Fruit fly (Drosophila melanogaster) whole organism, prepupa: ENCODE results near the gene tplus3a.

Source experiments
- CG10631 ChIP-seq: fragments of 200-800 bp; sonication (Bioruptor generic); optimal IDR thresholded peaks from 2 replicates; lab custom pipeline; 2016; ENCODE audit warnings: missing biosample characterization, missing genetic modification characterization
- CG10669 ChIP-seq: fragments of 200-800 bp; sonication (Bioruptor generic); optimal IDR thresholded peaks from 3 replicates; lab custom pipeline; 2018; ENCODE audit warnings: missing biosample characterization, mild to moderate bottlenecking, missing genetic modification characterization, moderate library complexity
- CG11762 ChIP-seq: fragments of 200-800 bp; sonication (Bioruptor generic); optimal IDR thresholded peaks from 3 replicates; lab custom pipeline; 2016; ENCODE audit warnings: missing biosample characterization, missing genetic modification characterization; ENCODE audit not compliant: insufficient read depth
- CG15336 ChIP-seq: fragments of 200-800 bp; sonication (Bioruptor generic); IDR thresholded peaks from 2 replicates; pipeline ENCODE4 v1.3.6; 2022; ENCODE audit warnings: missing biosample characterization, missing genetic modification characterization
- CG1621 ChIP-seq: fragments of 200-800 bp; sonication (Bioruptor generic); optimal IDR thresholded peaks from 3 replicates; lab custom pipeline; 2018; ENCODE audit warnings: missing biosample characterization, mild to moderate bottlenecking, missing genetic modification characterization
- CG16779 ChIP-seq: fragments of 200-800 bp; sonication (Bioruptor generic); optimal IDR thresholded peaks from 3 replicates; lab custom pipeline; 2017; ENCODE audit warnings: missing biosample characterization, mild to moderate bottlenecking, missing genetic modification characterization
- CG3032 ChIP-seq: fragments of 200-800 bp; optimal IDR thresholded peaks from 2 replicates; lab custom pipeline; 2019; ENCODE audit warnings: missing biosample characterization, mild to moderate bottlenecking, missing genetic modification characterization, moderate library complexity
- CG34406 ChIP-seq: fragments of 200-800 bp; sonication (Bioruptor generic); optimal IDR thresholded peaks from 3 replicates; lab custom pipeline; 2016; ENCODE audit warnings: missing biosample characterization, missing genetic modification characterization
- CG4318 ChIP-seq: fragments of 200-800 bp; sonication (Bioruptor generic); optimal IDR thresholded peaks from 3 replicates; lab custom pipeline; 2017; ENCODE audit warnings: missing biosample characterization, mild to moderate bottlenecking, missing genetic modification characterization
- CG6276 ChIP-seq: fragments of 200-800 bp; sonication (Bioruptor generic); optimal IDR thresholded peaks from 2 replicates; lab custom pipeline; 2017; ENCODE audit warnings: missing biosample characterization, mild to moderate bottlenecking, missing genetic modification characterization
- CG6792 ChIP-seq: fragments of 200-800 bp; sonication (Bioruptor generic); optimal IDR thresholded peaks from 3 replicates; lab custom pipeline; 2016; ENCODE audit warnings: missing biosample characterization, missing genetic modification characterization
- Eip75B ChIP-seq: fragments of 200-800 bp; sonication (Bioruptor generic); optimal IDR thresholded peaks from 3 replicates; lab custom pipeline; 2016; ENCODE audit warnings: missing biosample characterization, missing genetic modification characterization
- Eip78C ChIP-seq: fragments of 200-800 bp; sonication (Bioruptor generic); peaks from one replicate; lab custom pipeline; 2016; ENCODE audit warnings: missing biosample characterization, missing genetic modification characterization
- Ets96B ChIP-seq: fragments of 200-800 bp; optimal IDR thresholded peaks from 2 replicates; lab custom pipeline; 2019; ENCODE audit warnings: missing biosample characterization, mild to moderate bottlenecking, missing genetic modification characterization, moderate library complexity
- Hr38 ChIP-seq: sonication (Bioruptor generic); optimal IDR thresholded peaks from 2 replicates; lab custom pipeline; 2016; ENCODE audit warnings: missing biosample characterization, missing genetic modification characterization
- Hr39 ChIP-seq: fragments of 200-800 bp; sonication (Bioruptor generic); optimal IDR thresholded peaks from 2 replicates; lab custom pipeline; 2016; ENCODE audit warnings: missing biosample characterization, missing genetic modification characterization
- Met ChIP-seq: fragments of 200-800 bp; sonication (Bioruptor generic); optimal IDR thresholded peaks from 3 replicates; lab custom pipeline; 2016; ENCODE audit warnings: missing biosample characterization, missing genetic modification characterization
- OdsH ChIP-seq: fragments of 200-800 bp; sonication (Bioruptor generic); optimal IDR thresholded peaks from 3 replicates; lab custom pipeline; 2016; ENCODE audit warnings: missing biosample characterization, missing genetic modification characterization
- Smox ChIP-seq: fragments of 200-800 bp; sonication (Bioruptor generic); optimal IDR thresholded peaks from 3 replicates; lab custom pipeline; 2016; ENCODE audit warnings: missing biosample characterization, missing genetic modification characterization
- Sox102F ChIP-seq: fragments of 200-800 bp; sonication (Bioruptor generic); optimal IDR thresholded peaks from 2 replicates; lab custom pipeline; 2016; ENCODE audit warnings: missing biosample characterization, mild to moderate bottlenecking, missing genetic modification characterization
- Sox14 ChIP-seq: fragments of 200-800 bp; sonication (Bioruptor generic); optimal IDR thresholded peaks from 3 replicates; lab custom pipeline; 2016; ENCODE audit warnings: missing biosample characterization, missing genetic modification characterization
- acj6 ChIP-seq: fragments of 200-800 bp; sonication (Bioruptor generic); optimal IDR thresholded peaks from 3 replicates; lab custom pipeline; 2016; ENCODE audit warnings: missing biosample characterization, missing genetic modification characterization
- dac ChIP-seq: fragments of 200-800 bp; sonication (Bioruptor generic); optimal IDR thresholded peaks from 2 replicates; lab custom pipeline; 2017; ENCODE audit warnings: missing biosample characterization, mild to moderate bottlenecking, missing genetic modification characterization
- esn ChIP-seq: fragments of 200-800 bp; sonication (Bioruptor generic); optimal IDR thresholded peaks from 2 replicates; lab custom pipeline; 2016; ENCODE audit warnings: missing biosample characterization, mild to moderate bottlenecking, missing genetic modification characterization, moderate library complexity
- fd59A ChIP-seq: fragments of 200-800 bp; sonication (Bioruptor generic); optimal IDR thresholded peaks from 2 replicates; lab custom pipeline; 2017; ENCODE audit warnings: missing biosample characterization, mild to moderate bottlenecking, missing genetic modification characterization, missing genetic modification reagents
- fd85E ChIP-seq: fragments of 200-800 bp; sonication (Bioruptor generic); optimal IDR thresholded peaks from 3 replicates; lab custom pipeline; 2016; ENCODE audit warnings: missing biosample characterization, missing genetic modification characterization
- fkh ChIP-seq: fragments of 200-800 bp; sonication (Bioruptor generic); optimal IDR thresholded peaks from 3 replicates; lab custom pipeline; 2017; ENCODE audit warnings: missing biosample characterization, mild to moderate bottlenecking, missing genetic modification characterization, moderate library complexity
- pdm3 ChIP-seq: fragments of 200-800 bp; sonication (Bioruptor generic); optimal IDR thresholded peaks from 3 replicates; lab custom pipeline; 2016; ENCODE audit warnings: missing biosample characterization, missing genetic modification characterization
- salr ChIP-seq, 2 experiments: fragments of 200-800 bp; sonication (Bioruptor generic); optimal IDR thresholded peaks; 3 replicates each; lab custom pipeline; 2016 to 2018; ENCODE audit warnings: missing biosample characterization in 2 of 2, missing genetic modification characterization in 2 of 2, mild to moderate bottlenecking in 1 of 2
- ss ChIP-seq, 2 experiments: fragments of 200-800 bp; sonication (Bioruptor generic); optimal IDR thresholded peaks; 2 replicates in 1 of 2; 3 replicates in 1 of 2; lab custom pipeline; 2017 to 2018; ENCODE audit warnings: mild to moderate bottlenecking in 2 of 2, missing biosample characterization in 2 of 2, missing genetic modification characterization in 2 of 2, moderate library complexity in 1 of 2
- svp ChIP-seq: fragments of 200-800 bp; sonication (Bioruptor generic); peaks from one replicate; lab custom pipeline; 2016; ENCODE audit warnings: missing biosample characterization, missing genetic modification characterization
- vri ChIP-seq: fragments of 200-800 bp; sonication (Bioruptor generic); optimal IDR thresholded peaks from 3 replicates; lab custom pipeline; 2016; ENCODE audit warnings: missing biosample characterization, mild to moderate bottlenecking, missing genetic modification characterization

The tplus3a gene

DNA sequence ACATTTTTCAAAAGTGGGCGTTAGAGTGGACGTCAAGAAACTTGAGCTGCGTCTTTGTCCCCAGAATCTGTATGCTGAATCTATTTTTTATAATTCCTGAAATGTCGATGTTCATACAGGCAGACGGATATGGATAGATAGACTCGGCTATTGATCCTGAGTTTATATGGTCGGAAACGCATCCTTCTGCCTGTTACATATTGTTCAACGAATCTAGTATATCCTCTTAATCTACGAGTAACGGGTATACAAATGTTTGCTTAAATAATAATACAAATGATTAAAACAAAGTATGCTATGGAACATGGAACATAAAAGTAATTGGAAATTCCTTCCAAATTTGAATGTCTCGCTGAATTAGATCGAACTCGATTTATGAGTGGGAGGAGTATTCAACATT lies at the start of gene tplus3a:
tplus3a (plus strand) TSS at position 301 of the 400 bp plus-strand sequence.
- no peak for TF ChIP-seq OdsH
- no peak for TF ChIP-seq Sox102F (GFP tag; lab: Kevin White, UChicago)
- TF ChIP-seq Smox (GFP tag; lab: Kevin White, UChicago): no peak
- no peak for TF ChIP-seq CG11762 (GFP tag; lab: Kevin White, UChicago)
- TF ChIP-seq fd85E: no peak
- no peak for TF ChIP-seq CG16779 (tag; lab: Kevin White, UChicago)
- TF ChIP-seq vri (GFP tag; lab: Kevin White, UChicago): no peak
- TF ChIP-seq CG6276: no peak
- no peak for TF ChIP-seq dac (GFP tag; lab: Kevin White, UChicago)
- no peak for TF ChIP-seq CG4318
- TF ChIP-seq svp (GFP tag; lab: Kevin White, UChicago): no peak
- no peak for TF ChIP-seq Hr39 (GFP tag; lab: Kevin White, UChicago)
- no peak for TF ChIP-seq Eip78C (GFP tag; lab: Kevin White, UChicago)
- TF ChIP-seq salr (GFP tag; optimal IDR thresholded peaks at IDR 0.05; lab: Kevin White, UChicago): no peak

DNA sequence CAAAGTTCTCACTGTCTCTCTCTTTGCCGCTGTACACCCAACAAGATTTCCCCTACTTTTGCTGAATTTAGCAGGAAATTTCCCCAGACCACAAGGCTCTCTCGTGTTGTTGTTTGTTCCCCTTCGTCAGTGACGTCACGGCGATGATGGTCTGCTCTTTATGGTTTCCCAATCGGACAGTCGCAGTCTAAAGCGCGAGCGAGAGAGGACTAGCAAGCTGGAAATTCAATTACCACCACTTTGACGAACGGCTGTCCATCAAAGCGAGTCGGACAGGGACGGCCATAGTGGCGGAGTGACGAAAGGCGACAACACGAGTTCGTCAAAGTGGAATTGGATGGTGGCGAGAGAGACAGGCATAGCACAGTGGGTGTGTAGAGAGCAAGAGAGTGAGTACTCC lies 46.6 kb upstream of the tplus3a start:
- TF ChIP-seq fkh (GFP tag; lab: Kevin White, UChicago) (peak; percentile 90), Met (no peak), svp (GFP tag; lab: Kevin White, UChicago) (peak; percentile 53), Sox14 (peak; percentile 28)
- TF ChIP-seq, all 60 proteins: peak for 3

DNA sequence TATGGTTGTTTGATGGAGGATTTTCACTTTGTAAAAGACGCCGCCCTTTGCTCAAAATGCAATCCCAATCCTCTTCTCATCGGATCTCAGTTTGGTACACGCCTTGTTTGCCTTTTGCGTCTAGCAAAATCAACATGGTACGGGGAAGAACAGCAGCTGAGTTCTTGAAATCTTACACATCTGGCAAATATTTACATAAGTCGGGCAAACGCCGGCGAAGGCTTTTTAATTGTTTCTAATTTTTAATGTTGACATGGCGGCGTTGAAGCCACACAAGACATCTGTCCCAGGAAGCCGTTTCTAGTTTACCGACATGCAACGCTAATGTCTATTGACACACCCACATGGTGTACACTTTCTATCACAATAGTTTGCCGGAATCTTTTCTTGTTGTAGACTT lies 34.1 kb upstream of the tplus3a start:
- TF ChIP-seq fkh (GFP tag; lab: Kevin White, UChicago) (peak; percentile 64), fd59A (GFP tag; lab: Kevin White, UChicago) (no peak)

DNA sequence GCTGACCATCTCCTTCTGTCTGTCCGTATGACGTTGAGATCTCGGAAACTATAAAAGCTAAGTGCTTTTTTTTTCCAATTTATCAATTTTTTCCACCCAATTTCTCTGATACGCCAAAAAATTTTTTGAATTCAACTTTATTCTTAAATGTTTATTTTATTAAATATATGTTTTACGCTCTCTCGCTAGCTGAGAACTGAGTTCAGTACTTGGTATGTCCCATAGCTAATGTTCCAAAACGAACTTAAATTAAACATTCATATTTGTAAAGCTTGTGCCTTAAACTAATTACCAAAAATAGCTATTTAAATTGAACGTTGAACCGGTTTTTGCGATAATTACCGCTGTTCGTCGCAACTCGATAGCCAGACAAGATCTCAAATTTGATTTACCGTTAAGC lies 33.4 kb upstream of the tplus3a start, which contains the start of gene Grl40a:
Grl40a (plus strand) TSS at position 301 of the 400 bp plus-strand sequence.
- TF ChIP-seq CG15336 (GFP tag; lab: Robert Waterston, UW) (no peak), esn (GFP tag; lab: Kevin White, UChicago) (no peak), CG3032 (tag; lab: Kevin White, UChicago) (no peak), acj6 (GFP tag; lab: Kevin White, UChicago) (no peak), fkh (GFP tag; lab: Kevin White, UChicago) (no peak), CG34406 (GFP tag; lab: Kevin White, UChicago) (no peak), fd59A (GFP tag; lab: Kevin White, UChicago) (no peak), CG10631 (GFP tag; lab: Kevin White, UChicago) (no peak), CG1621 (tag; lab: Kevin White, UChicago) (no peak)

DNA sequence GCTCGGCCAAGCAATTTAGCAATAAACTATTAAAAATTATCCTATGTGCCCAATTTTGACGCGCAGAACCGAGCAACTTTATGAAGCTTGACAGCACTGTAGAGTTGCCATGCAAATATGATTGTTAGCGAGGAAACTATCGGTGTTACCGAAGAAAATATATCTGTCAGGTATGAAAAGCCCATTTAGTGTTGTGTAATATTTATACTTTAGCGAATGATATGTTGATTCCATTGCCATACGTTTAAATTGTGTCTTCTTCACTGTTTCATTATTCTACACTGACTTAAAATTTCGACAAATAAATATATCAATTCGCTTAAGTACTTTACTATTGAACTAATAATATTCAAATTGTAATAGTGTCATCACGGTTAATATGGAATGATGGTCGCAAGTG lies 27.2 kb upstream of the tplus3a start, which contains the start of gene CG31601:
CG31601 (minus strand) TSS at position 101 of the 400 bp plus-strand sequence.
- TF ChIP-seq dac (GFP tag; lab: Kevin White, UChicago) (no peak), Ets96B (tag; lab: Kevin White, UChicago) (no peak), CG6792 (GFP tag; lab: Kevin White, UChicago) (no peak), Eip75B (no peak), CG10669 (GFP tag; lab: Kevin White, UChicago) (no peak), Sox14 (no peak)

DNA sequence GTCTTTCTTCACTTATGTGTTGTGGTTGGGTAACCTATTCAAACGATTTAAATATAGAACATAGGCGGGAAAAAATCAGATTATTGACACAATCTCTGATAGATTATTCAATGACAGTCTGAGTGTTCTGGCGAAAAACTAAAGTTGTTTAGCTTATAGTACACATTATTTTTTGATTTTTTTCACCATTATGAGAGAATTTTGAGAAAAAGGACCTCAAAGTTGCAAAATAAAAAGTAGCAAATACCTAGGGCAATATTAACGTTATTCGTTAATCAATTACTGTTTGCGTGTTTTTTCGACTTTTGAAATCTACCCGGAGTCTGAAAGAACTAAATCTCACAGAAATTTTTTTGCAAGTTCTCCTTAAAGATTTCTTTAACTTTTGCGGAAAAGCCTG lies 16.7 kb upstream of the tplus3a start, which contains the start of gene CG34173:
CG34173 (minus strand) TSS at position 101 of the 400 bp plus-strand sequence.
- TF ChIP-seq CG6792 (GFP tag; lab: Kevin White, UChicago) (no peak), fkh (GFP tag; lab: Kevin White, UChicago) (no peak), ss (GFP tag; optimal IDR thresholded peaks at IDR 0.05; lab: Kevin White, UChicago) (no peak), CG1621 (tag; lab: Kevin White, UChicago) (no peak), pdm3 (GFP tag; lab: Kevin White, UChicago) (no peak), Hr38 (GFP tag; lab: Kevin White, UChicago) (no peak)
